Fruit fly (Drosophila melanogaster): Measurements from ENCODE around the gene Or33a.

Or33a gene

DNA sequence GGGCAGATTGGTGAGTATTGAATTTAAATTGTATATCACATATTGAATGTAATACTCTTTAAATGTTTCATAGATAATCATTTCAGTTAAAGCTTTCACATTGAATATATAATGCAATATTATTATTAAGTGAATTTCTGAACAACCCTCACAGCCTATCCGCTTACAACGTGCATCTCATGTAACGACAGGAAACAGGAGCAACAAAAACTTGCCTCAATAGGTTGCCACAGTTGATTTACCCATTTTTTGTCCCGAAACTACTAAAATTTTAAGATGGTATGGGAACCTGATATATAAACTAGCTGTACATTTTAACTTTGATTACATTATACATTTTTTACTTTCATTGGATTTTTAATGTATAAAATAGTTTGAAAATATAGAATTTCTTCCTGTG is 24.4 kb downstream of the Or33a start:
- TF ChIP-seq CG12942 (GFP tag; optimal IDR thresholded peaks at IDR 0.05), result no peak
- peak; percentile 21 for TF ChIP-seq CG18476 (GFP tag; optimal IDR thresholded peaks at IDR 0.05)
- no peak for TF ChIP-seq sima (GFP tag; optimal IDR thresholded peaks at IDR 0.05)
- TF ChIP-seq Hmr (GFP tag; optimal IDR thresholded peaks at IDR 0.05), result no peak
- no peak for TF ChIP-seq CG17912 (GFP tag; optimal IDR thresholded peaks at IDR 0.05)
- TF ChIP-seq NC2β (GFP tag; optimal IDR thresholded peaks at IDR 0.05), result no peak
- TF ChIP-seq onecut (GFP tag; IDR thresholded peaks at IDR 0.05), result no peak
- TF ChIP-seq Atf-2 (GFP tag; optimal IDR thresholded peaks at IDR 0.05), result no peak
- TF ChIP-seq CG10431 (GFP tag; optimal IDR thresholded peaks at IDR 0.05), result no peak
- no peak for TF ChIP-seq CG3995 (GFP tag; optimal IDR thresholded peaks at IDR 0.05)
- TF ChIP-seq gsb-n (tag; optimal IDR thresholded peaks at IDR 0.05), result no peak
- TF ChIP-seq Rx (GFP tag; IDR thresholded peaks at IDR 0.05), result no peak
- peak; percentile 20 for TF ChIP-seq Med (GFP tag)
- TF ChIP-seq grn (GFP tag; optimal IDR thresholded peaks at IDR 0.05), result no peak
- TF ChIP-seq Ets65A (GFP tag), result peak; percentile 67
- TF ChIP-seq CG8478 (optimal IDR thresholded peaks at IDR 0.05), result no peak
- TF ChIP-seq CG12659 (GFP tag; optimal IDR thresholded peaks at IDR 0.05), result no peak

DNA sequence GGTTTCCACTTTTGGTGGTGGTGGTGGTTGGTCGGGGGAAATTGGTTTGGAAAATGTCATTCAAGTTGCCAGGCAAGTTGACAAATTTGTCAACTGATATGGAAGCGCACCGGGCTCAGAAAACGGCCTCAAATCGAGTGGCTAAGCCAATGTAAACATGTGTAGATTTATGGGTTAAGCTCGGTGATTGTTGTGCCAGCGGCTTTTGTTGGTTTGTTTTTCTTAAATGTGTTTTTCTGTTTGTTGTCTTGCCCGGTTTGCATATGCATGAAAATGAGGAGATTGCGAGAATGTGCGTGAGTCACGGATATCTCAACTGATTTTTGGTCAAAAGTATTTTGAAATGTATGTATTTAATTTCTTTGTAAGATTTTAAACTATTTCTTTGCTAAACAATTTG is 26.6 kb downstream of the Or33a start:
- TF ChIP-seq ranshi (GFP tag; IDR thresholded peaks at IDR 0.05) (no peak), Bteb2 (GFP tag; optimal IDR thresholded peaks at IDR 0.05) (no peak), Dref (GFP tag; IDR thresholded peaks at IDR 0.05) (no peak), Max (GFP tag; optimal IDR thresholded peaks at IDR 0.05) (no peak), CG5953 (GFP tag; IDR thresholded peaks at IDR 0.05) (no peak), wek (GFP tag; optimal IDR thresholded peaks at IDR 0.05) (no peak), CG15696 (tag; optimal IDR thresholded peaks at IDR 0.05) (no peak), CG10565 (GFP tag; optimal IDR thresholded peaks at IDR 0.05) (no peak), CG1832 (GFP tag; optimal IDR thresholded peaks at IDR 0.05) (no peak), CG33213 (GFP tag; optimal IDR thresholded peaks at IDR 0.05) (no peak), psq (GFP tag; optimal IDR thresholded peaks at IDR 0.05) (no peak), chinmo (GFP tag; IDR thresholded peaks at IDR 0.05; ENCODE audit: partially characterized antibody) (no peak), CG12219 (GFP tag; optimal IDR thresholded peaks at IDR 0.05) (no peak), CG12236 (GFP tag; optimal IDR thresholded peaks at IDR 0.05) (no peak), Eip74EF (GFP tag; optimal IDR thresholded peaks at IDR 0.05) (peak in 1 of 2 experiments; percentile 25), Asciz (GFP tag; optimal IDR thresholded peaks at IDR 0.05) (peak; percentile 17), CG14441 (GFP tag; IDR thresholded peaks at IDR 0.05) (no peak), HHEX (GFP tag; optimal IDR thresholded peaks at IDR 0.05) (no peak), insv (GFP tag; optimal IDR thresholded peaks at IDR 0.05) (no peak), CG18764 (GFP tag; optimal IDR thresholded peaks at IDR 0.05) (no peak), yki (optimal IDR thresholded peaks at IDR 0.05) (no peak), vvl (GFP tag; IDR thresholded peaks at IDR 0.05) (peak; percentile 56; the same call in 1 of the 2 replicates), Nf-YC (tag; optimal IDR thresholded peaks at IDR 0.05) (no peak), ara (GFP tag; IDR thresholded peaks at IDR 0.05) (no peak), Kr (GFP tag; optimal IDR thresholded peaks at IDR 0.05) (no peak), MBD-R2 (GFP tag; IDR thresholded peaks at IDR 0.05) (no peak), CG1529 (GFP tag; optimal IDR thresholded peaks at IDR 0.05) (no peak), sens (GFP tag) (peak; percentile 85), hkb (optimal IDR thresholded peaks at IDR 0.05) (no peak), hkb (GFP tag; IDR thresholded peaks at IDR 0.05) (no peak), CG13624 (GFP tag; optimal IDR thresholded peaks at IDR 0.05) (no peak), CG30431 (GFP tag; optimal IDR thresholded peaks at IDR 0.05) (no peak), CG17568 (GFP tag; optimal IDR thresholded peaks at IDR 0.05) (no peak), CG7556 (GFP tag; optimal IDR thresholded peaks at IDR 0.05) (no peak), CG32532 (GFP tag; IDR thresholded peaks at IDR 0.05) (no peak), CG14014 (GFP tag; IDR thresholded peaks at IDR 0.05) (no peak), Deaf1 (tag; optimal IDR thresholded peaks at IDR 0.05) (no peak)

Data from whole organism, embryonic.